Worm (Caenorhabditis elegans): ENCODE results near the gene K08H2.5.

DNA sequence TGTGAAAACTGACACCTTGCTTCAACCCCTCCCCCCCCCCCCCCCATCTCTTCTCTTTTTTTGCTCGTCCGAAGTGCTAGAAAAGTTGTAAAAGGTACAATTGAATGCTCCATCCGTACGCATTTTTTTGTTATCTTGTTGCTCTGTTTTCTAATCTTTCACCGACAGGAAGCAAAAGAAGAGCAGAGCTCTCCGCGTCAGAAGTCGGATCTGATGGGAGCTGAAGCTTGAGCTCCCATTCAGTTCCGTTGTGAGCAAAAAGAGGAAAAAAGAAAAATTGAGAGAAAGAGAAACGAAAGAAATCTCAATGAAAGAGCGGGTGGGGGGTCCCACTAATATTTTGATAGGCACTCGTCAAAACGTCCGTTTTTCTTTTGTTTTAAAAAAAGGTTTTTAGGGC is 35.2 kb downstream of the K08H2.5 start:
- TF ChIP-seq unc-39 (tag; optimal IDR thresholded peaks at IDR 0.05) (no peak), nhr-76 (tag; optimal IDR thresholded peaks at IDR 0.05) (no peak), cnd-1 (tag; optimal IDR thresholded peaks at IDR 0.05) (no peak), nhr-28 (tag; optimal IDR thresholded peaks at IDR 0.05) (no peak), mls-2 (tag; optimal IDR thresholded peaks at IDR 0.05) (no peak), snpc-4 (tag; optimal IDR thresholded peaks at IDR 0.05) (no peak), ztf-11 (tag; optimal IDR thresholded peaks at IDR 0.05) (no peak), nhr-12 (tag; optimal IDR thresholded peaks at IDR 0.05) (no peak), ceh-83 (GFP tag; optimal IDR thresholded peaks at IDR 0.05) (no peak), elt-3 (tag; optimal IDR thresholded peaks at IDR 0.05) (no peak), unc-62 (GFP tag; optimal IDR thresholded peaks at IDR 0.05) (no peak), blmp-1 (tag; optimal IDR thresholded peaks at IDR 0.05) (no peak), pha-4 (tag; optimal IDR thresholded peaks at IDR 0.05) (no peak)
